Worm (Caenorhabditis elegans) whole organism, L4 larva: Measurements from ENCODE around the gene C09F9.2.

Experiments used
- F44E2.7 ChIP-seq: fragments of 200-800 bp; sonication (Bioruptor generic); IDR thresholded peaks from 2 replicates; pipeline ENCODE4 v2.1.2; 2022; ENCODE audit warnings: missing genetic modification characterization, missing compliant biosample characterization
- aly-2 ChIP-seq: sonication (generic microtip); optimal IDR thresholded peaks from 2 replicates; lab custom pipeline; 2018; ENCODE audit warnings: missing biosample characterization, missing genetic modification characterization
- mdl-1 ChIP-seq, 2 experiments: fragments of 150-350 bp in 1 of 2; sonication (generic microtip) in 1 of 2; optimal IDR thresholded peaks; 2 replicates each; lab custom pipeline; 2014 to 2017; ENCODE audit warnings: missing biosample characterization in 2 of 2, missing genetic modification characterization in 2 of 2
- nhr-77 ChIP-seq: fragments of 150-350 bp; optimal IDR thresholded peaks from 2 replicates; lab custom pipeline; 2014; ENCODE audit warnings: missing biosample characterization, missing genetic modification characterization
- pha-4 ChIP-seq, 2 experiments: fragments of 150-350 bp in 1 of 2; fragments of 200-800 bp in 1 of 2; sonication (Bioruptor generic) in 1 of 2; IDR thresholded peaks in 1 of 2; optimal IDR thresholded peaks in 1 of 2; 2 replicates each; pipeline versions ENCODE4 v1.3.6 to Lab custom; 2014 to 2022; ENCODE audit warnings: missing genetic modification characterization in 2 of 2, missing genetic modification reagents in 2 of 2, missing biosample characterization in 1 of 2, missing compliant biosample characterization in 1 of 2
- ztf-11 ChIP-seq: fragments of 150-350 bp; optimal IDR thresholded peaks from 2 replicates; lab custom pipeline; 2014; ENCODE audit warnings: missing biosample characterization, missing genetic modification characterization

ce11 chrII:14757711-14758110 is 52.4 kb downstream of the C09F9.2 start, which contains the start of gene Y54E2A.5:
- no peak for TF ChIP-seq F44E2.7 (GFP tag; lab: Robert Waterston, UW)
- no peak for TF ChIP-seq aly-2
- TF ChIP-seq nhr-77 (tag; lab: Kevin White, UChicago), result no peak
- no peak for TF ChIP-seq mdl-1 (tag; optimal IDR thresholded peaks at IDR 0.05; lab: Kevin White, UChicago)
- no peak for TF ChIP-seq pha-4 (GFP tag; IDR thresholded peaks at IDR 0.05; lab: Robert Waterston, UW)
- TF ChIP-seq pha-4 (tag; optimal IDR thresholded peaks at IDR 0.05; lab: Kevin White, UChicago), result no peak
- TF ChIP-seq ztf-11 (tag; lab: Kevin White, UChicago), result no peak
